Worm (Caenorhabditis elegans): ENCODE results near the gene sre-29.

sre-29 gene

ce11 chrII:12414805-12415204 lies 13.1 kb upstream of the sre-29 start, which contains the start of gene Y57A10C.11:
Gene Y57A10C.11 (minus strand): TSS chrII:12414905.
- TF ChIP-seq jun-1 (tag; optimal IDR thresholded peaks at IDR 0.05) = no peak
- no peak for TF ChIP-seq efl-3 (GFP tag; optimal IDR thresholded peaks at IDR 0.05)
- TF ChIP-seq nhr-20 (tag; optimal IDR thresholded peaks at IDR 0.05) = no peak
- no peak for TF ChIP-seq hlh-17 (GFP tag; optimal IDR thresholded peaks at IDR 0.05; ENCODE audit: borderline replicate concordance)
- TF ChIP-seq tbx-2 (tag; optimal IDR thresholded peaks at IDR 0.05) = no peak
- TF ChIP-seq ztf-11 (tag; optimal IDR thresholded peaks at IDR 0.05) = no peak
- no peak for TF ChIP-seq lin-39 (tag; optimal IDR thresholded peaks at IDR 0.05)
- TF ChIP-seq ceh-8 (GFP tag; optimal IDR thresholded peaks at IDR 0.05) = no peak
- TF ChIP-seq pag-3 (tag; optimal IDR thresholded peaks at IDR 0.05; ENCODE audit: borderline replicate concordance, insufficient read depth) = no peak
- TF ChIP-seq elt-3 (tag; optimal IDR thresholded peaks at IDR 0.05) = no peak
- no peak for TF ChIP-seq zag-1 (tag; optimal IDR thresholded peaks at IDR 0.05)
- TF ChIP-seq lsy-2 (tag; optimal IDR thresholded peaks at IDR 0.05) = no peak
- no peak for TF ChIP-seq nhr-71 (tag; optimal IDR thresholded peaks at IDR 0.05)
- no peak for TF ChIP-seq ces-1 (GFP tag; optimal IDR thresholded peaks at IDR 0.05)
- TF ChIP-seq nhr-12 (tag; optimal IDR thresholded peaks at IDR 0.05) = no peak
- no peak for TF ChIP-seq skn-1 (tag; optimal IDR thresholded peaks at IDR 0.05)
- TF ChIP-seq dsc-1 (tag; optimal IDR thresholded peaks at IDR 0.05) = no peak
- no peak for TF ChIP-seq nhr-19 (GFP tag; conservative IDR thresholded peaks at IDR 0.05)
- no peak for TF ChIP-seq nhr-84 (tag; optimal IDR thresholded peaks at IDR 0.05)

- TF ChIP-seq mef-2 (tag; optimal IDR thresholded peaks at IDR 0.05) (no peak), elt-2 (tag; optimal IDR thresholded peaks at IDR 0.05) (no peak), tbx-2 (tag; optimal IDR thresholded peaks at IDR 0.05) (no peak), zag-1 (tag; optimal IDR thresholded peaks at IDR 0.05) (no peak), alr-1 (tag; optimal IDR thresholded peaks at IDR 0.05; ENCODE audit: borderline replicate concordance) (no peak), C16A3.4 (tag; optimal IDR thresholded peaks at IDR 0.05) (no peak), nhr-237 (tag; optimal IDR thresholded peaks at IDR 0.05) (no peak), nhr-20 (tag; optimal IDR thresholded peaks at IDR 0.05) (no peak), efl-1 (optimal IDR thresholded peaks at IDR 0.05) (no peak), efl-1 (GFP tag; optimal IDR thresholded peaks at IDR 0.05 in 1 of 2) (no peak), ztf-11 (tag; optimal IDR thresholded peaks at IDR 0.05) (no peak)
These were observed 10.7 kb upstream of the sre-29 start, which contains the start of gene Y57A10C.1 for ce11 chrII:12412417-12412816. Gene Y57A10C.1 (minus strand): TSS chrII:12412517.

- no peak for TF ChIP-seq elt-3 (tag; optimal IDR thresholded peaks at IDR 0.05)
- no peak for TF ChIP-seq snu-23 (GFP tag; optimal IDR thresholded peaks at IDR 0.05)
- no peak for TF ChIP-seq alr-1 (tag; optimal IDR thresholded peaks at IDR 0.05; ENCODE audit: borderline replicate concordance)
- TF ChIP-seq egl-13 (tag; optimal IDR thresholded peaks at IDR 0.05) = no peak
- no peak for TF ChIP-seq pax-3 (tag; optimal IDR thresholded peaks at IDR 0.05)
- TF ChIP-seq lin-35 (GFP tag; optimal IDR thresholded peaks at IDR 0.05) = no peak
- no peak for TF ChIP-seq C34B4.2 (tag; optimal IDR thresholded peaks at IDR 0.05)
- no peak for TF ChIP-seq sptf-1 (tag; optimal IDR thresholded peaks at IDR 0.05)
- no peak for TF ChIP-seq ceh-90 (tag; optimal IDR thresholded peaks at IDR 0.05)
- no peak for TF ChIP-seq nhr-85 (tag)
- TF ChIP-seq irx-1 (tag; optimal IDR thresholded peaks at IDR 0.05) = no peak
- TF ChIP-seq nhr-84 (tag; optimal IDR thresholded peaks at IDR 0.05) = no peak
- no peak for TF ChIP-seq fkh-8 (tag; optimal IDR thresholded peaks at IDR 0.05)
- TF ChIP-seq swsn-7 (tag; optimal IDR thresholded peaks at IDR 0.05) = no peak
- TF ChIP-seq nhr-76 (tag; optimal IDR thresholded peaks at IDR 0.05) = no peak
- TF ChIP-seq pag-3 (tag; optimal IDR thresholded peaks at IDR 0.05; ENCODE audit: borderline replicate concordance, insufficient read depth) = no peak
- TF ChIP-seq ceh-82 (tag; optimal IDR thresholded peaks at IDR 0.05) = no peak
- no peak for TF ChIP-seq grh-1 (GFP tag; IDR thresholded peaks at IDR 0.05)
- TF ChIP-seq ces-1 (GFP tag; optimal IDR thresholded peaks at IDR 0.05) = no peak
- no peak for TF ChIP-seq dpl-1 (GFP tag; optimal IDR thresholded peaks at IDR 0.05)
These were observed 8.4 kb upstream of the sre-29 start, which contains the start of gene F57G9.3 for ce11 chrII:12410107-12410506. Gene F57G9.3 (minus strand): TSS chrII:12410207.

All from whole organism, L1 larva.